Fruit fly (Drosophila melanogaster) whole organism, embryonic: ENCODE data around the gene CG34039.

Experiments used
- ATbp ChIP-seq: fragments of 200-800 bp; sonication (Bioruptor generic); optimal IDR thresholded peaks from 2 replicates; lab custom pipeline; 2017; ENCODE audit warnings: missing biosample characterization, mild to moderate bottlenecking, missing genetic modification characterization, missing genetic modification reagents
- CG11696 ChIP-seq: fragments of 200-800 bp; sonication (Bioruptor generic); IDR thresholded peaks from 2 replicates; pipeline ENCODE4 v1.3.6; 2022; ENCODE audit warnings: missing biosample characterization, missing genetic modification characterization
- CG12391 ChIP-seq: fragments of 200-800 bp; sonication (Bioruptor generic); optimal IDR thresholded peaks from 3 replicates; lab custom pipeline; 2018; ENCODE audit warnings: missing biosample characterization, mild to moderate bottlenecking, missing genetic modification characterization, moderate library complexity
- CG12769 ChIP-seq: fragments of 200-800 bp; sonication (Bioruptor generic); optimal IDR thresholded peaks from 2 replicates; lab custom pipeline; 2019; ENCODE audit warnings: missing biosample characterization, mild to moderate bottlenecking, missing genetic modification characterization, moderate library complexity
- CG14710 ChIP-seq: fragments of 200-800 bp; sonication (Bioruptor generic); optimal IDR thresholded peaks from 3 replicates; lab custom pipeline; 2019; ENCODE audit warnings: missing biosample characterization, mild to moderate bottlenecking, missing genetic modification characterization, moderate library complexity
- CG17361 ChIP-seq: fragments of 200-800 bp; sonication (Bioruptor generic); IDR thresholded peaks from 3 replicates; pipeline ENCODE4 v1.3.6; 2022; ENCODE audit warnings: missing biosample characterization, missing genetic modification characterization
- CG17829 ChIP-seq: fragments of 200-800 bp; optimal IDR thresholded peaks from 2 replicates; lab custom pipeline; 2019; ENCODE audit warnings: missing biosample characterization, mild to moderate bottlenecking, missing genetic modification characterization, moderate library complexity
- CG18262 ChIP-seq: fragments of 200-800 bp; optimal IDR thresholded peaks from 3 replicates; lab custom pipeline; 2019; ENCODE audit warnings: missing biosample characterization, mild to moderate bottlenecking, missing genetic modification characterization, moderate library complexity
- CG2199 ChIP-seq: fragments of 200-800 bp; sonication (Bioruptor generic); IDR thresholded peaks from 3 replicates; pipeline ENCODE4 v1.3.6; 2022; ENCODE audit warnings: missing biosample characterization, missing genetic modification characterization
- CG2712 ChIP-seq: fragments of 200-800 bp; optimal IDR thresholded peaks from 3 replicates; lab custom pipeline; 2019; ENCODE audit warnings: missing biosample characterization, mild to moderate bottlenecking, missing genetic modification characterization, moderate library complexity
- CG31441 ChIP-seq: fragments of 200-800 bp; sonication (Bioruptor generic); IDR thresholded peaks from 2 replicates; pipeline ENCODE4 v1.3.6; 2022; ENCODE audit warnings: missing biosample characterization, missing genetic modification characterization
- CG4730 ChIP-seq: fragments of 200-800 bp; sonication (Bioruptor generic); IDR thresholded peaks from 2 replicates; pipeline ENCODE4 v1.3.6; 2022; ENCODE audit warnings: missing biosample characterization, missing genetic modification characterization
- CG6813 ChIP-seq: fragments of 200-800 bp; sonication (Bioruptor generic); optimal IDR thresholded peaks from 2 replicates; lab custom pipeline; 2017; ENCODE audit warnings: missing biosample characterization, missing genetic modification characterization, mild to moderate bottlenecking, moderate library complexity, missing genetic modification reagents
- CG6854 ChIP-seq: fragments of 200-800 bp; sonication (Bioruptor generic); optimal IDR thresholded peaks from 3 replicates; lab custom pipeline; 2017; ENCODE audit warnings: missing biosample characterization, mild to moderate bottlenecking, missing genetic modification characterization
- CG8388 ChIP-seq: fragments of 200-800 bp; sonication (Bioruptor generic); optimal IDR thresholded peaks from 2 replicates; lab custom pipeline; 2019; ENCODE audit warnings: missing biosample characterization, mild to moderate bottlenecking, missing genetic modification characterization, moderate library complexity
- CG8478 ChIP-seq: fragments of >200 bp; optimal IDR thresholded peaks from 2 replicates; lab custom pipeline; 2018
- CG9797 ChIP-seq: fragments of 200-800 bp; sonication (Bioruptor generic); optimal IDR thresholded peaks from 3 replicates; lab custom pipeline; 2018; ENCODE audit warnings: missing biosample characterization, mild to moderate bottlenecking, missing genetic modification characterization
- CrebB ChIP-seq: fragments of 200-800 bp; sonication (Bioruptor generic); optimal IDR thresholded peaks from 3 replicates; lab custom pipeline; 2018; ENCODE audit warnings: missing biosample characterization, mild to moderate bottlenecking, missing genetic modification characterization
- D19A ChIP-seq: fragments of 200-800 bp; optimal IDR thresholded peaks from 3 replicates; lab custom pipeline; 2019; ENCODE audit warnings: missing biosample characterization, mild to moderate bottlenecking, missing genetic modification characterization, moderate library complexity
- Dref ChIP-seq: fragments of 200-800 bp; sonication (Bioruptor generic); IDR thresholded peaks from 2 replicates; pipeline ENCODE4 v1.3.6; 2022; ENCODE audit warnings: missing biosample characterization, missing genetic modification characterization
- Gsc ChIP-seq: fragments of 200-800 bp; sonication (Bioruptor generic); IDR thresholded peaks from 2 replicates; pipeline ENCODE4 v1.3.6; 2022; ENCODE audit warnings: missing biosample characterization, missing genetic modification characterization
- Sox100B ChIP-seq: fragments of 200-800 bp; sonication (Bioruptor generic); optimal IDR thresholded peaks from 3 replicates; lab custom pipeline; 2018; ENCODE audit warnings: missing biosample characterization, mild to moderate bottlenecking, missing genetic modification characterization
- Sox102F ChIP-seq: fragments of 200-800 bp; sonication (Bioruptor generic); optimal IDR thresholded peaks from 2 replicates; lab custom pipeline; 2018; ENCODE audit warnings: missing biosample characterization, mild to moderate bottlenecking, missing genetic modification characterization, moderate library complexity
- Tbp ChIP-seq: fragments of >200 bp; optimal IDR thresholded peaks from 2 replicates; lab custom pipeline; 2018; ENCODE audit warnings: missing biosample characterization, missing genetic modification characterization
- bsh ChIP-seq, 2 experiments: fragments of 200-800 bp; sonication (Bioruptor generic); optimal IDR thresholded peaks; 2 replicates each; lab custom pipeline; 2017 to 2018; ENCODE audit warnings: mild to moderate bottlenecking in 2 of 2, missing biosample characterization in 2 of 2, missing genetic modification characterization in 2 of 2, moderate library complexity in 1 of 2
- btn ChIP-seq: fragments of 200-800 bp; sonication (Bioruptor generic); optimal IDR thresholded peaks from 2 replicates; lab custom pipeline; 2016; ENCODE audit warnings: missing biosample characterization, missing genetic modification characterization
- crol ChIP-seq: fragments of 200-800 bp; sonication (Bioruptor generic); IDR thresholded peaks from 2 replicates; pipeline ENCODE4 v1.3.6; 2022; ENCODE audit warnings: missing biosample characterization, missing genetic modification characterization
- dati ChIP-seq: fragments of 200-800 bp; sonication (Bioruptor generic); IDR thresholded peaks from 2 replicates; pipeline ENCODE4 v1.3.6; 2022; ENCODE audit warnings: missing biosample characterization, missing genetic modification characterization
- dimm ChIP-seq: fragments of 200-800 bp; sonication (Bioruptor generic); IDR thresholded peaks from 2 replicates; pipeline ENCODE4 v1.3.6; 2022; ENCODE audit warnings: missing biosample characterization, missing genetic modification characterization
- dmrt99B ChIP-seq: fragments of 200-800 bp; sonication (Bioruptor generic); optimal IDR thresholded peaks from 2 replicates; lab custom pipeline; 2018; ENCODE audit warnings: missing biosample characterization, mild to moderate bottlenecking, missing genetic modification characterization, moderate library complexity
- ewg ChIP-seq: fragments of 200-800 bp; sonication (Bioruptor generic); optimal IDR thresholded peaks from 3 replicates; lab custom pipeline; 2017; ENCODE audit warnings: mild to moderate bottlenecking, missing biosample characterization, missing genetic modification reagents, missing genetic modification characterization
- gem ChIP-seq: fragments of 200-800 bp; sonication (Bioruptor generic); optimal IDR thresholded peaks from 2 replicates; lab custom pipeline; 2019; ENCODE audit warnings: missing biosample characterization, mild to moderate bottlenecking, missing genetic modification characterization, moderate library complexity
- ham ChIP-seq: fragments of 200-800 bp; sonication (Bioruptor generic); IDR thresholded peaks from 2 replicates; pipeline ENCODE4 v1.3.6; 2022; ENCODE audit warnings: missing biosample characterization, missing genetic modification characterization
- hb ChIP-seq: fragments of 200-800 bp; sonication (Bioruptor generic); IDR thresholded peaks from 3 replicates; pipeline ENCODE4 v1.3.6; 2022; ENCODE audit warnings: missing biosample characterization, missing genetic modification characterization; ENCODE audit not compliant: partially characterized antibody
- hkb ChIP-seq, 2 experiments: fragments of 200-800 bp in 1 of 2; fragments of >200 bp in 1 of 2; sonication (Bioruptor generic) in 1 of 2; IDR thresholded peaks in 1 of 2; optimal IDR thresholded peaks in 1 of 2; 2 replicates each; pipeline versions ENCODE4 v1.3.6 to Lab custom; 2017 to 2022; ENCODE audit warnings: missing biosample characterization in 1 of 2, missing genetic modification characterization in 1 of 2
- jing ChIP-seq: fragments of 200-800 bp; sonication (Bioruptor generic); optimal IDR thresholded peaks from 2 replicates; lab custom pipeline; 2018; ENCODE audit warnings: missing biosample characterization, mild to moderate bottlenecking, missing genetic modification characterization
- klu ChIP-seq: fragments of 200-800 bp; sonication (Bioruptor generic); IDR thresholded peaks from 2 replicates; pipeline ENCODE4 v1.3.6; 2022; ENCODE audit warnings: missing biosample characterization, missing genetic modification characterization
- knrl ChIP-seq: fragments of 200-800 bp; sonication (Bioruptor generic); IDR thresholded peaks from 3 replicates; pipeline ENCODE4 v1.3.6; 2022; ENCODE audit warnings: missing biosample characterization, missing genetic modification characterization; ENCODE audit not compliant: partially characterized antibody
- lbe ChIP-seq: fragments of 200-800 bp; sonication (Bioruptor generic); optimal IDR thresholded peaks from 2 replicates; lab custom pipeline; 2016; ENCODE audit warnings: missing biosample characterization, mild to moderate bottlenecking, missing genetic modification characterization
- mirr ChIP-seq: fragments of 200-800 bp; sonication (Bioruptor generic); optimal IDR thresholded peaks from 3 replicates; lab custom pipeline; 2018; ENCODE audit warnings: missing biosample characterization, mild to moderate bottlenecking, missing genetic modification characterization
- peb ChIP-seq: fragments of 200-800 bp; sonication (Bioruptor generic); IDR thresholded peaks from 2 replicates; pipeline ENCODE4 v1.3.6; 2022; ENCODE audit warnings: missing biosample characterization, missing genetic modification characterization
- pfk ChIP-seq: fragments of 200-800 bp; sonication (Bioruptor generic); optimal IDR thresholded peaks from 2 replicates; lab custom pipeline; 2018; ENCODE audit warnings: missing biosample characterization, mild to moderate bottlenecking, missing genetic modification characterization, moderate library complexity
- run ChIP-seq: fragments of 200-800 bp; sonication (Bioruptor generic); optimal IDR thresholded peaks from 3 replicates; lab custom pipeline; 2018; ENCODE audit warnings: missing biosample characterization, mild to moderate bottlenecking, missing genetic modification characterization
- tll ChIP-seq, 2 experiments: fragments of 200-800 bp in 1 of 2; fragments of >200 bp in 1 of 2; sonication (Bioruptor generic) in 1 of 2; optimal IDR thresholded peaks; 2 replicates each; lab custom pipeline; 2017 to 2019; ENCODE audit warnings: missing biosample characterization in 2 of 2, missing genetic modification characterization in 2 of 2, mild to moderate bottlenecking in 1 of 2, moderate library complexity in 1 of 2
- ttk ChIP-seq: fragments of 200-800 bp; sonication (Bioruptor generic); IDR thresholded peaks from 2 replicates; pipeline ENCODE4 v2.1.2; 2022; ENCODE audit warnings: missing biosample characterization, missing genetic modification characterization

The CG34039 gene

DNA sequence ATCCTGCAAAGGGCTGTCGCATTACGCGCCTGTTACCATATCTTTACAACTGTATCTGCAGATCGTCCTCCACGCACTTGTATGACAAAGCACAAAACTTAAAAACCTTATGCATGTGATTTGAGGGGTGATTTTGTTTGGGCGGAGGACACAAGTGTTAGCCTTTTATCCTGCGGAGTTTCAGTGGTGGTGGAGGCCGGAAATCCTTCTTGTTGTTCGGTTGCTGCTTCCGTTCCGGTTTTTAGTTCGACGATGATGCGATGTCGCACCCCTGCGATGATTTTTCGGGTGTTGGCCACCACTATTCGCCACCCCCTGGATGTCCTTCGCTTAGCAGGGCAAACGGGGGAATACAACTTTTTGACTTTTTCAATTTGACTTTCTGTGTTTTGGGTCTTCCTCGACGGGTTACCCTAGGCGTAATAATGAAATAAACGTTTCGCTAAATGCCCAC, 5.4 kb downstream of the CG34039 start (continued):
- TF ChIP-seq CG2199 (GFP tag; lab: Robert Waterston, UW) (peak; percentile 99), ham (no peak), CG9797 (GFP tag; lab: Kevin White, UChicago) (no peak)
- TF ChIP-seq, all 482 proteins: peak for 22

- TF ChIP-seq ewg = no peak
- TF ChIP-seq CrebB (tag; lab: Kevin White, UChicago) = no peak
- TF ChIP-seq knrl = no peak
- no peak for TF ChIP-seq dati (GFP tag; lab: Robert Waterston, UW)
- no peak for TF ChIP-seq tll (GFP tag; optimal IDR thresholded peaks at IDR 0.05; lab: Kevin White, UChicago)
- no peak for TF ChIP-seq CG17361
- no peak for TF ChIP-seq Dref (GFP tag; lab: Robert Waterston, UW)
- TF ChIP-seq jing (GFP tag; lab: Kevin White, UChicago) = no peak
- TF ChIP-seq Tbp (GFP tag; lab: Kevin White, UChicago) = no peak
- TF ChIP-seq CG12769 (tag; lab: Kevin White, UChicago) = no peak
- no peak for TF ChIP-seq peb (GFP tag; lab: Robert Waterston, UW)
Measured at dm6 chr3L:14567140-14567539, 7.3 kb downstream of the CG34039 start, which contains the start of gene CG42758. Gene CG42758, plus strand, starts transcription at chr3L:14567440.

DNA sequence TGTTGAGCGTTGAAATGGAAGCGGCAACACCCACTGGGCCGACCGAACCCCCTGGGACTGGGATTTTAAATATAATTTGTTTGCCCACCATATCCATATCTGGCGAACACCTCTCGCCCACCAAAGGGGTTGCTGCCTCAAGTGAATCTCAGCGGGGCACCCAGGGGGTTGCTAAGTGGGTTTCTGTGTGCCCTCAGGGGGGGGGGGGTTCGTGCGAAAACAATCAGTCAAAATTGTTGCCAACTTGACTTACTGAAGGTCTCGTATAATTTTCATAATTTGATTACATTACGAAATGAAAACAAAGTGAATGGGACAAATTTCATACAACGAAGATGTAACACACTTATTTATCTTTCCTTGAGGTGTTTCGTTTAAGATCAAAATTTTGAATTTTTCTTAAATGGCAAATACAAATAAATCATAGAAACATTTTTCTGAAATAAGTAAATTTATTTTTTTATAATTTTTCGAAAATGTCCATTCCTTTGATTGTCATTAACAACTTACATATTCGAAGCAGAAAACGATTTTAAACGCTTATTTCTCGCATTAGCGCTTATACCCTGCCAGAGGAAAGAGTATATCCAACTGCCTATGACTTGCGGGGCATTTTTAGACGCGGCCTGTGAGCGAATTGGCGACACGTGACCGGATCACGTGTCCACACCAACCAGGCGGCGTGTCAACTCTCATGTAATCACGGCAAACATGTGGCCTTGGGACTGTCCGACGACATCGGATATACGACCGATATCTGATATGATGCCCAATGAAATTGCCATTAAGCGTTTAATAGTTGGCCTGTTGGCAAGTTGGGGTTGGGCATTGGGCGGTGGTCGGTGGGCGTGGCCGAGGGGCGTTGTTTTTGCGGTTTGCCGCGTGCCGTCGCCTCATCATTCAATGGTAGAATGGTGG, 10.1 kb downstream of the CG34039 start:
- TF ChIP-seq klu (GFP tag; lab: Robert Waterston, UW) = no peak
- TF ChIP-seq Gsc (GFP tag; lab: Robert Waterston, UW) = no peak
- TF ChIP-seq bsh (GFP tag; optimal IDR thresholded peaks at IDR 0.05; lab: Kevin White, UChicago) = no peak
- TF ChIP-seq CG12391 (tag; lab: Kevin White, UChicago) = no peak
- no peak for TF ChIP-seq CG8388 (GFP tag; lab: Kevin White, UChicago)
- TF ChIP-seq mirr (GFP tag; lab: Kevin White, UChicago) = no peak
- peak; percentile 38; the same call in 1 of the 3 replicates for TF ChIP-seq CG17361
- TF ChIP-seq hb (GFP tag; lab: Robert Waterston, UW) = no peak
- no peak for TF ChIP-seq CG4730 (GFP tag; lab: Robert Waterston, UW)
- no peak for TF ChIP-seq CG6854
- TF ChIP-seq btn (GFP tag; lab: Kevin White, UChicago) = no peak
- no peak for TF ChIP-seq Sox102F (GFP tag; lab: Kevin White, UChicago)
- peak; percentile 18 for TF ChIP-seq run (tag; lab: Kevin White, UChicago)
- TF ChIP-seq Sox100B (GFP tag; lab: Kevin White, UChicago) = peak; percentile 1
- TF ChIP-seq CG31441 (GFP tag; lab: Robert Waterston, UW) = 0 out of 2 replicates have a peak, but pooled peaks have one; percentile 33
- no peak for TF ChIP-seq lbe
- TF ChIP-seq ATbp (GFP tag; lab: Kevin White, UChicago) = peak; percentile 6
- TF ChIP-seq D19A (tag; lab: Kevin White, UChicago) = peak; percentile 95
- TF ChIP-seq ttk (GFP tag; lab: Robert Waterston, UW) = 0 out of 2 replicates have a peak, but pooled peaks have one; percentile 17
- TF ChIP-seq CG18262 (tag; lab: Kevin White, UChicago) = peak; percentile 13
- peak; percentile 30 for TF ChIP-seq CG2712 (tag; lab: Kevin White, UChicago)
- peak; percentile 7 for TF ChIP-seq CG14710 (tag; lab: Kevin White, UChicago)
- no peak for TF ChIP-seq dimm (GFP tag; lab: Robert Waterston, UW)
- TF ChIP-seq CG17829 (tag; lab: Kevin White, UChicago) = no peak
- TF ChIP-seq CG6813 (GFP tag; lab: Kevin White, UChicago) = no peak
- no peak for TF ChIP-seq CG8478 (lab: Kevin White, UChicago)
- peak; percentile 62 for TF ChIP-seq crol (GFP tag; lab: Robert Waterston, UW)
- TF ChIP-seq hkb (optimal IDR thresholded peaks at IDR 0.05; lab: Kevin White, UChicago) = no peak
- no peak for TF ChIP-seq hkb (GFP tag; IDR thresholded peaks at IDR 0.05; lab: Robert Waterston, UW)
- peak; percentile 26 for TF ChIP-seq gem (tag; lab: Kevin White, UChicago)
- TF ChIP-seq dmrt99B = peak; percentile 30
- TF ChIP-seq pfk = no peak
- no peak for TF ChIP-seq CG11696 (GFP tag; lab: Robert Waterston, UW)
